Fruit fly (Drosophila melanogaster) whole organism, wandering third instar larva: Measurements from ENCODE around the gene He.
A peak's percentile ranks its signal among the peaks of the same experiment; 100 is the strongest.

Source experiments
- CG32264 ChIP-seq: fragments of 200-800 bp; sonication (Bioruptor generic); optimal IDR thresholded peaks from 2 replicates; lab custom pipeline; 2016; ENCODE audit warnings: missing biosample characterization, missing genetic modification characterization
- CG9705 ChIP-seq: fragments of 200-800 bp; sonication (Bioruptor generic); optimal IDR thresholded peaks from 2 replicates; lab custom pipeline; 2018; ENCODE audit warnings: missing biosample characterization, mild to moderate bottlenecking, missing genetic modification characterization
- CrebA ChIP-seq: fragments of 200-800 bp; sonication (Bioruptor generic); optimal IDR thresholded peaks from 2 replicates; lab custom pipeline; 2016; ENCODE audit warnings: missing biosample characterization, mild to moderate bottlenecking, missing genetic modification characterization, borderline replicate concordance
- Dfd ChIP-seq: fragments of >200 bp; optimal IDR thresholded peaks from 2 replicates; lab custom pipeline; 2017; ENCODE audit warnings: missing biosample characterization, missing genetic modification characterization
- Dif ChIP-seq: fragments of 200-275, 200-300 bp; sonication (Bioruptor generic); optimal IDR thresholded peaks from 2 replicates; lab custom pipeline; 2018; ENCODE audit warnings: missing biosample characterization, missing genetic modification characterization; ENCODE audit not compliant: partially characterized antibody
- HLH106 ChIP-seq: fragments of 200-800 bp; optimal IDR thresholded peaks from 3 replicates; lab custom pipeline; 2019; ENCODE audit warnings: missing biosample characterization, mild to moderate bottlenecking, missing genetic modification characterization, moderate library complexity
- Hnf4 ChIP-seq: fragments of 200-800 bp; sonication (Bioruptor generic); optimal IDR thresholded peaks from 2 replicates; lab custom pipeline; 2016; ENCODE audit warnings: missing biosample characterization, mild to moderate bottlenecking, missing genetic modification characterization
- Hr78 ChIP-seq: fragments of >200 bp; optimal IDR thresholded peaks from 2 replicates; lab custom pipeline; 2017; ENCODE audit warnings: missing biosample characterization, missing genetic modification characterization
- Jra ChIP-seq: sonication (Bioruptor generic); optimal IDR thresholded peaks from 2 replicates; lab custom pipeline; 2016; ENCODE audit warnings: missing biosample characterization, missing genetic modification characterization
- Myc ChIP-seq: fragments of >200 bp; optimal IDR thresholded peaks from 2 replicates; lab custom pipeline; 2017
- N ChIP-seq: fragments of >200 bp; optimal IDR thresholded peaks from 2 replicates; lab custom pipeline; 2018; ENCODE audit warnings: missing biosample characterization, missing external identifiers, missing genetic modification characterization
- OdsH ChIP-seq: fragments of 200-800 bp; sonication (Bioruptor generic); optimal IDR thresholded peaks from 2 replicates; lab custom pipeline; 2016; ENCODE audit warnings: missing biosample characterization, mild to moderate bottlenecking, missing genetic modification characterization
- Rel ChIP-seq, 2 experiments: fragments of 200-800 bp; sonication (Bioruptor generic) in 1 of 2; optimal IDR thresholded peaks; 2 replicates in 1 of 2; 3 replicates in 1 of 2; lab custom pipeline; 2016 to 2019; ENCODE audit warnings: mild to moderate bottlenecking in 2 of 2, missing biosample characterization in 2 of 2, missing genetic modification characterization in 2 of 2, moderate library complexity in 1 of 2
- Vsx2 ChIP-seq: fragments of 200-300, 225-300 bp; sonication (Bioruptor generic); optimal IDR thresholded peaks from 2 replicates; lab custom pipeline; 2018; ENCODE audit warnings: missing biosample characterization, missing genetic modification characterization; ENCODE audit not compliant: partially characterized antibody
- br ChIP-seq: fragments of 200-800 bp; sonication (Bioruptor generic); optimal IDR thresholded peaks from 2 replicates; lab custom pipeline; 2016; ENCODE audit warnings: missing biosample characterization, missing genetic modification characterization
- dl ChIP-seq, 2 experiments: fragments of 175-275, 200-275 bp in 1 of 2; fragments of 200-275 bp in 1 of 2; sonication (Bioruptor generic); optimal IDR thresholded peaks; lab custom pipeline; 2018; ENCODE audit warnings: mild to moderate bottlenecking in 2 of 2, missing biosample characterization in 2 of 2, missing genetic modification characterization in 2 of 2, moderate library complexity in 2 of 2; ENCODE audit not compliant: partially characterized antibody in 2 of 2, insufficient read depth in 1 of 2
- dmrt93B ChIP-seq: fragments of 200-800 bp; sonication (Bioruptor generic); optimal IDR thresholded peaks from 2 replicates; lab custom pipeline; 2018; ENCODE audit warnings: missing biosample characterization, mild to moderate bottlenecking, missing genetic modification characterization
- foxo ChIP-seq, 2 experiments: fragments of 200-800 bp; sonication (Bioruptor generic); optimal IDR thresholded peaks; 2 replicates in 1 of 2; 3 replicates in 1 of 2; lab custom pipeline; 2016 to 2017; ENCODE audit warnings: missing biosample characterization in 2 of 2, missing genetic modification characterization in 2 of 2
- fru ChIP-seq: fragments of 200-800 bp; sonication (Bioruptor generic); optimal IDR thresholded peaks from 3 replicates; lab custom pipeline; 2016; ENCODE audit warnings: missing biosample characterization, mild to moderate bottlenecking, missing genetic modification characterization
- h ChIP-seq: fragments of 200-800 bp; sonication (Bioruptor generic); optimal IDR thresholded peaks from 3 replicates; lab custom pipeline; 2016; ENCODE audit warnings: missing biosample characterization, mild to moderate bottlenecking, missing genetic modification characterization
- lola ChIP-seq: fragments of >200 bp; optimal IDR thresholded peaks from 2 replicates; lab custom pipeline; 2017; ENCODE audit warnings: missing biosample characterization, missing genetic modification characterization
- psq ChIP-seq: fragments of 200-800 bp; sonication (Bioruptor generic); optimal IDR thresholded peaks from 3 replicates; lab custom pipeline; 2017; ENCODE audit warnings: missing biosample characterization, mild to moderate bottlenecking, missing genetic modification characterization, moderate library complexity
- rgr ChIP-seq: fragments of 200-800 bp; sonication (Bioruptor generic); optimal IDR thresholded peaks from 3 replicates; lab custom pipeline; 2016; ENCODE audit warnings: missing biosample characterization, mild to moderate bottlenecking, missing genetic modification characterization
- sage ChIP-seq: fragments of 200-800 bp; sonication (Bioruptor generic); optimal IDR thresholded peaks from 2 replicates; lab custom pipeline; 2016; ENCODE audit warnings: missing biosample characterization, mild to moderate bottlenecking, missing genetic modification characterization
- sv ChIP-seq: fragments of 200-800 bp; sonication (Bioruptor generic); optimal IDR thresholded peaks from 3 replicates; lab custom pipeline; 2016; ENCODE audit warnings: missing biosample characterization, missing genetic modification characterization
- tai ChIP-seq: sonication (Bioruptor generic); optimal IDR thresholded peaks from 2 replicates; lab custom pipeline; 2016; ENCODE audit warnings: missing biosample characterization, missing genetic modification characterization
- usp ChIP-seq: fragments of >200 bp; optimal IDR thresholded peaks from 2 replicates; lab custom pipeline; 2017; ENCODE audit warnings: missing biosample characterization, missing genetic modification characterization
- woc ChIP-seq: sonication (Bioruptor generic); optimal IDR thresholded peaks from 2 replicates; lab custom pipeline; 2016; ENCODE audit warnings: missing biosample characterization, mild to moderate bottlenecking, missing genetic modification characterization

He gene

dm6 chr2L:13955775-13956174 is 17.0 kb downstream of the He start (continued):
- no peak for TF ChIP-seq N (GFP tag; lab: Kevin White, UChicago)
- peak; percentile 93 for TF ChIP-seq psq

- TF ChIP-seq psq (no peak), lola (GFP tag; lab: Kevin White, UChicago) (no peak), Rel (GFP tag; optimal IDR thresholded peaks at IDR 0.05; lab: Kevin White, UChicago) (no peak), Rel (tag; optimal IDR thresholded peaks at IDR 0.05; lab: Kevin White, UChicago) (no peak), rgr (GFP tag; lab: Kevin White, UChicago) (no peak), fru (GFP tag; lab: Kevin White, UChicago) (no peak)
- TF ChIP-seq, all 38 proteins: peak for 0
Measured at dm6 chr2L:13949789-13950188, 23.0 kb downstream of the He start.

- TF ChIP-seq sage (no peak), dmrt93B (GFP tag; lab: Kevin White, UChicago) (no peak), woc (GFP tag; lab: Kevin White, UChicago) (no peak), tai (GFP tag; lab: Kevin White, UChicago) (no peak)
Measured at dm6 chr2L:13947476-13947875, 25.3 kb downstream of the He start, which contains the start of gene Vajk3. Vajk3 (minus strand) TSS chr2L:13947476.

- TF ChIP-seq Dfd (GFP tag; lab: Kevin White, UChicago) (no peak), Vsx2 (GFP tag; lab: Kevin White, UChicago) (no peak), Myc (lab: Kevin White, UChicago) (no peak), woc (GFP tag; lab: Kevin White, UChicago) (no peak), Hr78 (GFP tag; lab: Kevin White, UChicago) (no peak), N (GFP tag; lab: Kevin White, UChicago) (no peak), Hnf4 (GFP tag; lab: Kevin White, UChicago) (no peak), rgr (GFP tag; lab: Kevin White, UChicago) (no peak), usp (GFP tag; lab: Kevin White, UChicago) (no peak)
- TF ChIP-seq, all 38 proteins: peak for 0
Measured at dm6 chr2L:13934542-13935065, 38.1 kb downstream of the He start, which contains the start of gene Vajk2. Vajk2 (minus strand) TSS chr2L:13934692.

- TF ChIP-seq Dif (GFP tag; lab: Kevin White, UChicago) (no peak), CrebA (GFP tag; lab: Kevin White, UChicago) (no peak), N (GFP tag; lab: Kevin White, UChicago) (no peak), OdsH (no peak), CG32264 (no peak), CG9705 (no peak), HLH106 (tag; lab: Kevin White, UChicago) (no peak), Hr78 (GFP tag; lab: Kevin White, UChicago) (no peak), br (no peak), h (no peak), woc (GFP tag; lab: Kevin White, UChicago) (no peak), lola (GFP tag; lab: Kevin White, UChicago) (no peak), sv (GFP tag; lab: Kevin White, UChicago) (no peak), Myc (lab: Kevin White, UChicago) (no peak), fru (GFP tag; lab: Kevin White, UChicago) (no peak), sage (no peak), foxo (GFP tag; optimal IDR thresholded peaks at IDR 0.05; lab: Kevin White, UChicago) (no peak), Jra (GFP tag; lab: Kevin White, UChicago) (no peak)
Measured at dm6 chr2L:13931318-13931717, 41.4 kb downstream of the He start, which contains the start of gene CG42711. CG42711 (minus strand) TSS chr2L:13931362.

dm6 chr2L:13928461-13928860 is 44.3 kb downstream of the He start:
- TF ChIP-seq psq (no peak), Jra (GFP tag; lab: Kevin White, UChicago) (no peak)
- TF ChIP-seq, all 38 proteins: peak for 0

- TF ChIP-seq HLH106 (tag; lab: Kevin White, UChicago) (no peak), Myc (lab: Kevin White, UChicago) (no peak), CG32264 (no peak), Rel (GFP tag; optimal IDR thresholded peaks at IDR 0.05; lab: Kevin White, UChicago) (no peak), Rel (tag; optimal IDR thresholded peaks at IDR 0.05; lab: Kevin White, UChicago) (no peak), OdsH (no peak), dl (GFP tag; optimal IDR thresholded peaks at IDR 0.05; lab: Kevin White, UChicago; ENCODE audit: insufficient read depth in 1 of 2, partially characterized antibody in 2 of 2) (no peak), foxo (GFP tag; optimal IDR thresholded peaks at IDR 0.05; lab: Kevin White, UChicago) (no peak), woc (GFP tag; lab: Kevin White, UChicago) (no peak), Hr78 (GFP tag; lab: Kevin White, UChicago) (no peak)
Measured at dm6 chr2L:13925699-13926098, 47.0 kb downstream of the He start.
